Worm (Caenorhabditis elegans): ENCODE data around the gene Y97E10AR.3.

DNA sequence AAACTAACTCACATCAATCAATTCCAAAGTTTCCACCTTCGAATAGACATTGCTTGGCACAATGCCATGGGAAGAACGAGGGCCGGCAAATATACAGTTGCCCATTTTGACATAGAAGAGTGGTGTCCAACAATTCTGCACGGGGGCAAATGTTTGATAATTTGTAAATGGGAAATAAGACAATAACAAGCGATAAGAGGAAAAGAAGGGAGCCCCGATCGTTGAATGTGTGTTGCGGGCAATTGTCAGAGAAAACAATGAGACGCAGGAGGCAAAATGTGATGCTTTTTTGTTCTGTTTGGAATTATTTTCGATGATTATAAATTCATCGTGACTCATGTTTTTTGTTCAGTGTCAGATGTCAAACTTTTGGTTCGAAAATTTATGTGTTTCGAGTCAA, 51.1 kb downstream of the Y97E10AR.3 start, which contains the start of gene pals-34:
- TF ChIP-seq lsy-2 (tag; optimal IDR thresholded peaks at IDR 0.05) (no peak), elt-2 (tag; optimal IDR thresholded peaks at IDR 0.05) (no peak), ama-1 (optimal IDR thresholded peaks at IDR 0.05) (no peak), snpc-4 (tag; optimal IDR thresholded peaks at IDR 0.05) (no peak), nhr-85 (tag) (no peak), aha-1 (tag; optimal IDR thresholded peaks at IDR 0.05) (no peak), jun-1 (tag; optimal IDR thresholded peaks at IDR 0.05) (no peak), Y116A8C.19 (tag; optimal IDR thresholded peaks at IDR 0.05; ENCODE audit: borderline replicate concordance) (no peak), irx-1 (tag; optimal IDR thresholded peaks at IDR 0.05) (no peak)
